Worm (Caenorhabditis elegans) whole organism, L1 larva: Measurements from ENCODE around the gene F35H10.2.

Experiments used
- C04F5.9 ChIP-seq: sonication (generic microtip); optimal IDR thresholded peaks from 2 replicates; lab custom pipeline; 2016; ENCODE audit warnings: missing genetic modification characterization, missing compliant biosample characterization
- C34B4.2 ChIP-seq: sonication (generic microtip); optimal IDR thresholded peaks from 2 replicates; lab custom pipeline; 2017; ENCODE audit warnings: mild to moderate bottlenecking, missing genetic modification characterization, missing compliant biosample characterization
- F16B12.6 ChIP-seq: fragments of 150-350 bp; optimal IDR thresholded peaks from 2 replicates; lab custom pipeline; 2014; ENCODE audit warnings: missing biosample characterization, missing genetic modification characterization
- ama-1 ChIP-seq: fragments of 150-350 bp; optimal IDR thresholded peaks from 2 replicates; lab custom pipeline; 2014
- ceh-63 ChIP-seq: fragments of 200-800 bp; sonication (Bioruptor generic); optimal IDR thresholded peaks from 2 replicates; lab custom pipeline; 2018; ENCODE audit warnings: mild to moderate bottlenecking, missing genetic modification characterization, missing compliant biosample characterization
- ceh-8 ChIP-seq: fragments of 200-800 bp; sonication (Bioruptor generic); optimal IDR thresholded peaks from 2 replicates; lab custom pipeline; 2018; ENCODE audit warnings: mild to moderate bottlenecking, missing genetic modification characterization, moderate library complexity, missing compliant biosample characterization
- ceh-82 ChIP-seq, 3 experiments: fragments of 150-350 bp in 1 of 3; sonication (generic microtip) in 2 of 3; optimal IDR thresholded peaks; 2 replicates each; lab custom pipeline; 2014 to 2017; ENCODE audit warnings: missing biosample characterization in 3 of 3, missing genetic modification characterization in 3 of 3
- ceh-90 ChIP-seq: sonication (generic microtip); optimal IDR thresholded peaks from 2 replicates; lab custom pipeline; 2016; ENCODE audit warnings: missing genetic modification characterization, missing compliant biosample characterization
- efl-3 ChIP-seq: fragments of 200-800 bp; sonication (Bioruptor generic); optimal IDR thresholded peaks from 2 replicates; lab custom pipeline; 2018; ENCODE audit warnings: mild to moderate bottlenecking, missing genetic modification characterization, missing compliant biosample characterization
- egl-13 ChIP-seq: sonication (generic microtip); optimal IDR thresholded peaks from 2 replicates; lab custom pipeline; 2016; ENCODE audit warnings: missing genotype, missing genetic modification reagents, missing genetic modification characterization, missing compliant biosample characterization
- elt-3 ChIP-seq, 6 experiments: fragments of 150-350 bp in 1 of 6; sonication (generic microtip); optimal IDR thresholded peaks; 2 replicates each; lab custom pipeline; 2017 to 2018; ENCODE audit warnings: missing biosample characterization in 6 of 6, missing genetic modification characterization in 6 of 6, inconsistent platforms in 1 of 6
- fkh-10 ChIP-seq: sonication (generic microtip); optimal IDR thresholded peaks from 2 replicates; lab custom pipeline; 2017; ENCODE audit warnings: missing biosample characterization, missing genetic modification reagents, missing genetic modification characterization
- fkh-8 ChIP-seq: sonication (generic microtip); optimal IDR thresholded peaks from 2 replicates; lab custom pipeline; 2016; ENCODE audit warnings: mild to moderate bottlenecking, missing genetic modification characterization, missing compliant biosample characterization
- grh-1 ChIP-seq: fragments of 200-800 bp; sonication (Bioruptor generic); IDR thresholded peaks from 2 replicates; pipeline ENCODE4 v1.3.6; 2022; ENCODE audit warnings: missing genetic modification reagents, missing genetic modification characterization, missing compliant biosample characterization
- hlh-17 ChIP-seq: fragments of 200-800 bp; sonication (Bioruptor generic); optimal IDR thresholded peaks from 2 replicates; lab custom pipeline; 2018; ENCODE audit warnings: missing genetic modification characterization, mild to moderate bottlenecking, missing compliant biosample characterization, moderate library complexity, borderline replicate concordance
- hlh-4 ChIP-seq: sonication (generic microtip); optimal IDR thresholded peaks from 2 replicates; lab custom pipeline; 2016; ENCODE audit warnings: mild to moderate bottlenecking, missing genetic modification characterization, missing compliant biosample characterization
- irx-1 ChIP-seq: sonication (generic microtip); optimal IDR thresholded peaks from 2 replicates; lab custom pipeline; 2016; ENCODE audit warnings: missing genetic modification characterization, missing compliant biosample characterization
- isw-1 ChIP-seq: fragments of 200-800 bp; sonication (Bioruptor generic); IDR thresholded peaks from 2 replicates; pipeline ENCODE4 v1.3.6; 2022; ENCODE audit warnings: missing genetic modification characterization, missing compliant biosample characterization
- lin-15B ChIP-seq: fragments of 150-350 bp; sonication (generic microtip); optimal IDR thresholded peaks from 3 replicates; lab custom pipeline; 2014; ENCODE audit warnings: missing biosample characterization, missing genetic modification characterization
- lin-35 ChIP-seq, 2 experiments: fragments of 150-350 bp; optimal IDR thresholded peaks; 2 replicates each; lab custom pipeline; 2014; ENCODE audit warnings: missing biosample characterization in 2 of 2, missing genetic modification characterization in 2 of 2, missing genetic modification reagents in 2 of 2
- lsy-2 ChIP-seq, 2 experiments: fragments of 150-350 bp; optimal IDR thresholded peaks; 2 replicates each; lab custom pipeline; 2014; ENCODE audit warnings: missing biosample characterization in 2 of 2, missing genetic modification characterization in 2 of 2
- mdl-1 ChIP-seq, 2 experiments: fragments of 150-350 bp; optimal IDR thresholded peaks; 2 replicates each; lab custom pipeline; 2014 to 2017; ENCODE audit warnings: missing biosample characterization in 2 of 2, missing genetic modification characterization in 2 of 2, inconsistent platforms in 1 of 2
- mef-2 ChIP-seq: fragments of 150-350 bp; optimal IDR thresholded peaks from 2 replicates; lab custom pipeline; 2014; ENCODE audit warnings: missing biosample characterization, missing genetic modification characterization
- mep-1 ChIP-seq: fragments of 150-350 bp; optimal IDR thresholded peaks from 2 replicates; lab custom pipeline; 2014; ENCODE audit warnings: missing biosample characterization, missing genetic modification characterization
- nhr-12 ChIP-seq: sonication (generic microtip); optimal IDR thresholded peaks from 2 replicates; lab custom pipeline; 2017; ENCODE audit warnings: missing biosample characterization, missing genetic modification characterization
- nhr-237 ChIP-seq: fragments of 150-350 bp; optimal IDR thresholded peaks from 2 replicates; lab custom pipeline; 2014; ENCODE audit warnings: missing biosample characterization, missing genetic modification characterization
- nhr-28 ChIP-seq: fragments of 150-350 bp; optimal IDR thresholded peaks from 2 replicates; lab custom pipeline; 2014; ENCODE audit warnings: missing biosample characterization, missing genetic modification characterization
- nhr-76 ChIP-seq: sonication (generic microtip); optimal IDR thresholded peaks from 2 replicates; lab custom pipeline; 2017; ENCODE audit warnings: missing biosample characterization, missing genetic modification characterization
- nhr-85 ChIP-seq: sonication (generic microtip); peaks from one replicate; lab custom pipeline; 2016; ENCODE audit warnings: missing genetic modification characterization, inconsistent platforms, missing compliant biosample characterization
- pag-3 ChIP-seq: sonication (generic microtip); optimal IDR thresholded peaks from 2 replicates; lab custom pipeline; 2017; ENCODE audit warnings: missing genetic modification characterization, mild to moderate bottlenecking, missing compliant biosample characterization, antibody characterized with exemption, borderline replicate concordance; ENCODE audit not compliant: insufficient read depth
- snu-23 ChIP-seq: sonication (generic microtip); optimal IDR thresholded peaks from 2 replicates; lab custom pipeline; 2016; ENCODE audit warnings: missing genetic modification characterization, missing compliant biosample characterization
- sox-4 ChIP-seq: sonication (generic microtip); optimal IDR thresholded peaks from 2 replicates; lab custom pipeline; 2016; ENCODE audit warnings: missing genetic modification characterization, missing compliant biosample characterization
- tbx-2 ChIP-seq: sonication (generic microtip); optimal IDR thresholded peaks from 2 replicates; lab custom pipeline; 2016; ENCODE audit warnings: missing genetic modification characterization, missing compliant biosample characterization
- tlp-1 ChIP-seq: fragments of 150-350 bp; optimal IDR thresholded peaks from 2 replicates; lab custom pipeline; 2014; ENCODE audit warnings: missing biosample characterization, missing genetic modification characterization
- unc-30 ChIP-seq: sonication (generic microtip); optimal IDR thresholded peaks from 2 replicates; lab custom pipeline; 2017; ENCODE audit warnings: missing biosample characterization, missing genetic modification characterization
- unc-62 ChIP-seq: fragments of 150-350 bp; optimal IDR thresholded peaks from 2 replicates; lab custom pipeline; 2014; ENCODE audit warnings: missing biosample characterization, missing genetic modification reagents, missing genetic modification characterization
- unc-98 ChIP-seq: fragments of 200-800 bp; sonication (Bioruptor generic); IDR thresholded peaks from 2 replicates; pipeline ENCODE4 v1.3.6; 2022; ENCODE audit warnings: missing genetic modification characterization, missing compliant biosample characterization
- vab-15 ChIP-seq: sonication (generic microtip); optimal IDR thresholded peaks from 2 replicates; lab custom pipeline; 2017; ENCODE audit warnings: missing genotype, mild to moderate bottlenecking, missing genetic modification characterization, missing compliant biosample characterization
- xbp-1 ChIP-seq: sonication (generic microtip); optimal IDR thresholded peaks from 2 replicates; lab custom pipeline; 2016; ENCODE audit warnings: missing genetic modification characterization, missing compliant biosample characterization
- ztf-11 ChIP-seq, 2 experiments: sonication (generic microtip); optimal IDR thresholded peaks; 2 replicates each; lab custom pipeline; 2016 to 2017; ENCODE audit warnings: missing genetic modification characterization in 2 of 2, missing biosample characterization in 1 of 2, missing compliant biosample characterization in 1 of 2
- ztf-4 ChIP-seq: fragments of 150-350 bp; optimal IDR thresholded peaks from 2 replicates; lab custom pipeline; 2014; ENCODE audit warnings: missing biosample characterization, missing genetic modification characterization

The F35H10.2 gene

DNA sequence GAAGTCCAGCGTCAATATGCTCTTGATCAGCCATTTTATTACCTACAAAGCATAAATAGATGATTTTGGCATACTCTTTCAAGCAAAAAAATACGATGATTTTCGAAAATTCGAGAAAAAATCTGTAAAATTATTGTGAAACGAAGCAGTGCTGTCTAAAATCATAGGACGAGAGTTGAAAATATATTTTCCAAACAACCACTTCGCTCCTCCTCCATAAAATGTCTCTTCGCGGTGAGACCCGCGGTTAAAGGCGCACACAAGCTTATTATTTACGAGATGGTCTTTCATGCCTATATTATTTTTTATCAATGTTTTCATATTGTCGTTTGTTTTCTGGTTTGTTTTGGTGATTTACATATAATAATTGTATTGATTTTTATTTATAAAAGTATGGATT lies 50.3 kb downstream of the F35H10.2 start, which contains the start of gene nap-1 (continued):
- TF ChIP-seq xbp-1 (tag; lab: Kevin White, UChicago) (peak; percentile 71), mef-2 (tag; lab: Kevin White, UChicago) (no peak), lin-15B (peak; percentile 58), ceh-90 (tag; lab: Kevin White, UChicago) (no peak), isw-1 (GFP tag; lab: Robert Waterston, UW) (peak; percentile 59), mep-1 (tag; lab: Kevin White, UChicago) (peak; percentile 74), ceh-8 (GFP tag; lab: Kevin White, UChicago) (no peak), irx-1 (tag; lab: Kevin White, UChicago) (no peak), snu-23 (peak; percentile 87), ztf-11 (tag; optimal IDR thresholded peaks at IDR 0.05; lab: Kevin White, UChicago) (no peak), vab-15 (no peak), tlp-1 (no peak), pag-3 (no peak), grh-1 (no peak), efl-3 (GFP tag; lab: Kevin White, UChicago) (no peak), nhr-237 (tag; lab: Kevin White, UChicago) (peak; percentile 15), hlh-4 (no peak), nhr-85 (tag; lab: Kevin White, UChicago) (peak; percentile 71), ceh-82 (tag; optimal IDR thresholded peaks at IDR 0.05; lab: Kevin White, UChicago) (peak; percentile 65 to 86 (median 78)), lsy-2 (tag; optimal IDR thresholded peaks at IDR 0.05; lab: Kevin White, UChicago) (peak; percentile 84 to 93), C04F5.9 (no peak), ztf-4 (tag; lab: Kevin White, UChicago) (no peak), ama-1 (lab: Kevin White, UChicago) (no peak), fkh-8 (peak; percentile 69), F16B12.6 (peak; percentile 47), sox-4 (tag; lab: Kevin White, UChicago) (no peak), tbx-2 (peak; percentile 66), fkh-10 (GFP tag; lab: Kevin White, UChicago) (no peak), elt-3 (tag; optimal IDR thresholded peaks at IDR 0.05; lab: Kevin White, UChicago) (peak in 2 of 6 experiments; percentile 21 to 78), C34B4.2 (tag; lab: Kevin White, UChicago) (no peak), nhr-12 (no peak), ceh-63 (no peak), nhr-76 (tag; lab: Kevin White, UChicago) (no peak), mdl-1 (tag; optimal IDR thresholded peaks at IDR 0.05; lab: Kevin White, UChicago) (peak in 1 of 2 experiments; percentile 58), hlh-17 (GFP tag; lab: Kevin White, UChicago) (no peak), unc-30 (tag; lab: Kevin White, UChicago) (no peak), nhr-28 (tag; lab: Kevin White, UChicago) (no peak), lin-35 (GFP tag; optimal IDR thresholded peaks at IDR 0.05; lab: Kevin White, UChicago) (peak; percentile 77 to 85), unc-98 (GFP tag; lab: Robert Waterston, UW) (no peak), egl-13 (tag; lab: Kevin White, UChicago) (peak; percentile 23), unc-62 (GFP tag; lab: Kevin White, UChicago) (no peak)
